Worm (Caenorhabditis elegans) whole organism, late embryonic: ENCODE results near the gene C38C6.3.

Experiments used
- ceh-9 ChIP-seq: sonication (generic microtip); optimal IDR thresholded peaks from 2 replicates; lab custom pipeline; 2016; ENCODE audit warnings: mild to moderate bottlenecking, missing genetic modification characterization, inconsistent platforms, missing compliant biosample characterization
- dve-1 ChIP-seq: sonication (generic microtip); optimal IDR thresholded peaks from 2 replicates; lab custom pipeline; 2017; ENCODE audit warnings: antibody characterized with exemption, mild to moderate bottlenecking, missing genetic modification characterization, missing compliant biosample characterization
- fax-1 ChIP-seq: sonication (generic microtip); optimal IDR thresholded peaks from 2 replicates; lab custom pipeline; 2016; ENCODE audit warnings: missing genotype, missing genetic modification characterization, missing compliant biosample characterization
- fkh-10 ChIP-seq: fragments of 150-350 bp; optimal IDR thresholded peaks from 2 replicates; lab custom pipeline; 2014; ENCODE audit warnings: missing biosample characterization, missing genetic modification reagents, missing genetic modification characterization
- nfya-1 ChIP-seq: sonication (generic microtip); optimal IDR thresholded peaks from 2 replicates; lab custom pipeline; 2017; ENCODE audit warnings: missing genetic modification characterization, mild to moderate bottlenecking, missing compliant biosample characterization, antibody characterized with exemption, moderate library complexity
- nhr-11 ChIP-seq: fragments of 150-350 bp; optimal IDR thresholded peaks from 2 replicates; lab custom pipeline; 2014; ENCODE audit warnings: missing biosample characterization, missing genetic modification characterization
- pag-3 ChIP-seq: sonication (generic microtip); optimal IDR thresholded peaks from 2 replicates; lab custom pipeline; 2016; ENCODE audit warnings: missing compliant biosample characterization, missing genetic modification characterization, borderline replicate concordance
- pax-1 ChIP-seq: fragments of 150-350 bp; optimal IDR thresholded peaks from 2 replicates; lab custom pipeline; 2014; ENCODE audit warnings: missing biosample characterization, missing genetic modification characterization
- pha-4 ChIP-seq: fragments of 150-350 bp; optimal IDR thresholded peaks from 2 replicates; lab custom pipeline; 2018; ENCODE audit warnings: missing biosample characterization, missing genetic modification reagents, missing genetic modification characterization
- pqm-1 ChIP-seq: sonication (generic microtip); optimal IDR thresholded peaks from 2 replicates; lab custom pipeline; 2016; ENCODE audit warnings: missing genetic modification characterization, missing compliant biosample characterization
- sox-2 ChIP-seq: fragments of 200-800 bp; sonication (Bioruptor generic); IDR thresholded peaks from 2 replicates; pipeline ENCODE4 v1.3.6; 2022; ENCODE audit warnings: missing genetic modification reagents, missing genetic modification characterization, missing compliant biosample characterization
- tbx-2 ChIP-seq: sonication (generic microtip); optimal IDR thresholded peaks from 2 replicates; lab custom pipeline; 2016; ENCODE audit warnings: missing genetic modification characterization, missing compliant biosample characterization
- unc-86 ChIP-seq: sonication (generic microtip); optimal IDR thresholded peaks from 2 replicates; lab custom pipeline; 2016; ENCODE audit warnings: missing genetic modification characterization, missing compliant biosample characterization

ce11 chrII:14598367-14598766 lies 34.6 kb upstream of the C38C6.3 start:
- TF ChIP-seq pax-1 (tag; lab: Kevin White, UChicago) (no peak), dve-1 (tag; lab: Kevin White, UChicago) (no peak), pag-3 (tag; lab: Kevin White, UChicago) (no peak), fax-1 (tag; lab: Kevin White, UChicago) (no peak), pha-4 (tag; lab: Kevin White, UChicago) (no peak), fkh-10 (GFP tag; lab: Kevin White, UChicago) (no peak), pqm-1 (no peak), sox-2 (no peak), ceh-9 (tag; lab: Kevin White, UChicago) (no peak), nfya-1 (tag; lab: Kevin White, UChicago) (no peak), tbx-2 (tag; lab: Kevin White, UChicago) (no peak), unc-86 (tag; lab: Kevin White, UChicago) (no peak), nhr-11 (tag; lab: Kevin White, UChicago) (no peak)
